Fruit fly (Drosophila melanogaster) whole organism, pupa: ENCODE results near the gene CG42674.

ENCODE experiments used
- CG10348 ChIP-seq: fragments of 200-800 bp; sonication (Bioruptor generic); IDR thresholded peaks from 2 replicates; pipeline ENCODE4 v1.3.6; 2022; ENCODE audit warnings: missing biosample characterization, missing genetic modification characterization
- CG12605 ChIP-seq: fragments of 200-800 bp; sonication (Bioruptor generic); IDR thresholded peaks from 2 replicates; pipeline ENCODE4 v1.3.6; 2022; ENCODE audit warnings: missing biosample characterization, missing genetic modification characterization
- CG13204 ChIP-seq: fragments of 200-800 bp; sonication (Bioruptor generic); optimal IDR thresholded peaks from 2 replicates; lab custom pipeline; 2018; ENCODE audit warnings: missing biosample characterization, mild to moderate bottlenecking, missing genetic modification characterization, moderate library complexity
- CG14655 ChIP-seq: fragments of 200-800 bp; sonication (Bioruptor generic); optimal IDR thresholded peaks from 3 replicates; lab custom pipeline; 2017; ENCODE audit warnings: mild to moderate bottlenecking, missing biosample characterization, missing genetic modification reagents, missing genetic modification characterization
- CG15710 ChIP-seq: fragments of 200-800 bp; sonication (Bioruptor generic); optimal IDR thresholded peaks from 2 replicates; lab custom pipeline; 2018; ENCODE audit warnings: missing biosample characterization, mild to moderate bottlenecking, missing genetic modification characterization, moderate library complexity
- CG17806 ChIP-seq: fragments of 200-800 bp; sonication (Bioruptor generic); optimal IDR thresholded peaks from 2 replicates; lab custom pipeline; 2018; ENCODE audit warnings: missing biosample characterization, mild to moderate bottlenecking, missing genetic modification characterization, moderate library complexity
- CG32121 ChIP-seq: fragments of 200-800 bp; sonication (Bioruptor generic); IDR thresholded peaks from 2 replicates; pipeline ENCODE4 v1.3.6; 2022; ENCODE audit warnings: missing biosample characterization, missing genetic modification characterization
- CG34367 ChIP-seq: fragments of 200-800 bp; sonication (Bioruptor generic); optimal IDR thresholded peaks from 2 replicates; lab custom pipeline; 2018; ENCODE audit warnings: missing biosample characterization, mild to moderate bottlenecking, missing genetic modification characterization
- CG4496 ChIP-seq: fragments of 200-800 bp; sonication (Bioruptor generic); IDR thresholded peaks from 3 replicates; pipeline ENCODE4 v1.3.6; 2022; ENCODE audit warnings: missing biosample characterization, missing genetic modification characterization
- CG8159 ChIP-seq: fragments of 200-800 bp; sonication (Bioruptor generic); optimal IDR thresholded peaks from 3 replicates; lab custom pipeline; 2018; ENCODE audit warnings: missing biosample characterization, mild to moderate bottlenecking, missing genetic modification characterization, moderate library complexity
- CG8301 ChIP-seq: fragments of 200-800 bp; sonication (Bioruptor generic); optimal IDR thresholded peaks from 2 replicates; lab custom pipeline; 2018; ENCODE audit warnings: missing biosample characterization, mild to moderate bottlenecking, missing genetic modification characterization
- CG9948 ChIP-seq: fragments of 200-800 bp; sonication (Bioruptor generic); optimal IDR thresholded peaks from 2 replicates; lab custom pipeline; 2018; ENCODE audit warnings: missing biosample characterization, mild to moderate bottlenecking, missing genetic modification characterization, moderate library complexity
- D1 ChIP-seq: fragments of 200-800 bp; sonication (Bioruptor generic); optimal IDR thresholded peaks from 2 replicates; lab custom pipeline; 2018; ENCODE audit warnings: missing biosample characterization, mild to moderate bottlenecking, missing genetic modification characterization, moderate library complexity
- EcR ChIP-seq: fragments of 200-800 bp; sonication (Bioruptor generic); optimal IDR thresholded peaks from 3 replicates; lab custom pipeline; 2019; ENCODE audit warnings: missing biosample characterization, missing genetic modification characterization, mild to moderate bottlenecking, moderate library complexity, missing genetic modification reagents
- Ets98B ChIP-seq: fragments of 200-800 bp; sonication (Bioruptor generic); IDR thresholded peaks from 2 replicates; pipeline ENCODE4 v1.3.6; 2022; ENCODE audit warnings: missing biosample characterization, missing genetic modification characterization
- Pif1A ChIP-seq: fragments of 200-800 bp; sonication (Bioruptor generic); optimal IDR thresholded peaks from 3 replicates; lab custom pipeline; 2016; ENCODE audit warnings: missing biosample characterization, missing genetic modification characterization
- Pif1B ChIP-seq: fragments of 200-800 bp; sonication (Bioruptor generic); optimal IDR thresholded peaks from 3 replicates; lab custom pipeline; 2016; ENCODE audit warnings: missing biosample characterization, missing genetic modification characterization
- Snoo ChIP-seq: fragments of 200-800 bp; sonication (Bioruptor generic); optimal IDR thresholded peaks from 3 replicates; lab custom pipeline; 2017; ENCODE audit warnings: missing biosample characterization, mild to moderate bottlenecking, missing genetic modification characterization, inconsistent platforms
- fd96Ca ChIP-seq: fragments of 200-800 bp; sonication (Bioruptor generic); IDR thresholded peaks from 3 replicates; pipeline ENCODE4 v1.3.6; 2022; ENCODE audit warnings: missing biosample characterization, missing genetic modification characterization
- gl ChIP-seq: fragments of 200-800 bp; sonication (Bioruptor generic); optimal IDR thresholded peaks from 2 replicates; lab custom pipeline; 2018; ENCODE audit warnings: missing biosample characterization, mild to moderate bottlenecking, missing genetic modification characterization
- rn ChIP-seq: fragments of 200-800 bp; sonication (Bioruptor generic); IDR thresholded peaks from 2 replicates; pipeline ENCODE4 v1.3.6; 2022; ENCODE audit warnings: missing biosample characterization, missing genetic modification characterization

CG42674 gene

DNA sequence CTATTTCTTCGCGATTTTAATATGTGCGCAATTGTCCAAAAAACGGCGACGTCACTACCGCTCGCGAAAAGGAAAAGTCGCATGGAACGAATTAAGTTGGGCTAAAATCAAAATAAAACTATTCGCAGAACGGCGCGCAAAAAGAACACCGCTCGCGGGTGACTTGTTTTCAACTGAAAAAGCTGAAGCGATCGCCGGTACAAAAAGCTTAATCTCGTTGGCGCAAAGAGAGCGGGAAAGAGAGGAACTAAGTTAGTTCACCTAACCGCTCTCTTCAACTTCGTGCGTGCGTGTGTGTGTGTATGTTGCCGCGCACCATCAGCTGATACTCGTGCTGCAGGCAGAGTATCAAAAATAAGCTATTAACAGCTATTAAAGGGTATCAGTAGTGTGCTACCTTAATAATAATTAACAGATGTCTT, at the start of gene CG42674:
Gene CG42674, minus strand, starts transcription at position 180 of the 422 bp plus-strand sequence.
- TF ChIP-seq CG4496 (GFP tag; lab: Robert Waterston, UW): peak; percentile 54; the same call in 1 of the 3 replicates
- TF ChIP-seq CG9948 (tag; lab: Kevin White, UChicago): no peak
- no peak for TF ChIP-seq CG15710 (tag; lab: Kevin White, UChicago)
- no peak for TF ChIP-seq Pif1A (GFP tag; lab: Kevin White, UChicago)
- TF ChIP-seq rn: no peak
- TF ChIP-seq CG13204: no peak
- TF ChIP-seq fd96Ca (GFP tag; lab: Robert Waterston, UW): no peak
- TF ChIP-seq CG17806 (tag; lab: Kevin White, UChicago): no peak
- peak; percentile 30 for TF ChIP-seq Pif1B
- TF ChIP-seq CG32121 (GFP tag; lab: Robert Waterston, UW): no peak
- TF ChIP-seq CG8301: no peak
- no peak for TF ChIP-seq gl (tag; lab: Kevin White, UChicago)
- no peak for TF ChIP-seq D1
- no peak for TF ChIP-seq Snoo (tag; lab: Kevin White, UChicago)
- TF ChIP-seq CG14655 (GFP tag; lab: Kevin White, UChicago): no peak
- no peak for TF ChIP-seq CG34367
- no peak for TF ChIP-seq CG8159

- TF ChIP-seq Snoo (tag; lab: Kevin White, UChicago): peak; percentile 83
- peak; percentile 94 for TF ChIP-seq CG12605 (GFP tag; lab: Robert Waterston, UW)
- TF ChIP-seq CG10348: peak; percentile 69
- peak; percentile 96 for TF ChIP-seq CG32121 (GFP tag; lab: Robert Waterston, UW)
- TF ChIP-seq Ets98B (GFP tag; lab: Robert Waterston, UW): peak; percentile 97
- TF ChIP-seq gl (tag; lab: Kevin White, UChicago): peak; percentile 78
- peak; percentile 92 for TF ChIP-seq CG8301
- peak; percentile 86 for TF ChIP-seq rn
- TF ChIP-seq Pif1A (GFP tag; lab: Kevin White, UChicago): peak; percentile 92
- TF ChIP-seq CG17806 (tag; lab: Kevin White, UChicago): peak; percentile 91
- peak; percentile 87 for TF ChIP-seq CG9948 (tag; lab: Kevin White, UChicago)
- peak; percentile 89 for TF ChIP-seq CG15710 (tag; lab: Kevin White, UChicago)
- peak; percentile 93 for TF ChIP-seq fd96Ca (GFP tag; lab: Robert Waterston, UW)
- peak; percentile 89 for TF ChIP-seq CG14655 (GFP tag; lab: Kevin White, UChicago)
- peak; percentile 12 for TF ChIP-seq CG13204
- peak; percentile 93 for TF ChIP-seq CG8159
- TF ChIP-seq Pif1B: peak; percentile 79
- peak; percentile 98 for TF ChIP-seq CG4496 (GFP tag; lab: Robert Waterston, UW)
- peak; percentile 89 for TF ChIP-seq CG34367
- peak; percentile 64 for TF ChIP-seq D1
- no peak for TF ChIP-seq EcR (GFP tag; lab: Kevin White, UChicago)
Observed at dm6 chr3L:20247513-20248173, 49.5 kb upstream of the CG42674 start, which contains the start of gene rdgC. Gene rdgC (plus strand): TSS chr3L:20248080.

- TF ChIP-seq CG9948 (tag; lab: Kevin White, UChicago) (peak; percentile 47), rn (0 out of 2 replicates have a peak, but pooled peaks have one; percentile 10), CG15710 (tag; lab: Kevin White, UChicago) (peak; percentile 48), CG8301 (peak; percentile 15), Ets98B (GFP tag; lab: Robert Waterston, UW) (peak; percentile 50; the same call in 1 of the 2 replicates), Snoo (tag; lab: Kevin White, UChicago) (peak; percentile 45), CG34367 (peak; percentile 29), CG13204 (no peak), CG4496 (GFP tag; lab: Robert Waterston, UW) (peak; percentile 81), Pif1B (peak; percentile 39), CG8159 (peak; percentile 53), CG17806 (tag; lab: Kevin White, UChicago) (peak; percentile 19), CG32121 (GFP tag; lab: Robert Waterston, UW) (peak; percentile 61; the same call in 1 of the 2 replicates), D1 (no peak), CG14655 (GFP tag; lab: Kevin White, UChicago) (no peak)
- TF ChIP-seq, all 21 proteins: peak for 12
Observed at dm6 chr3L:20241987-20242982, 44.2 kb upstream of the CG42674 start.

DNA sequence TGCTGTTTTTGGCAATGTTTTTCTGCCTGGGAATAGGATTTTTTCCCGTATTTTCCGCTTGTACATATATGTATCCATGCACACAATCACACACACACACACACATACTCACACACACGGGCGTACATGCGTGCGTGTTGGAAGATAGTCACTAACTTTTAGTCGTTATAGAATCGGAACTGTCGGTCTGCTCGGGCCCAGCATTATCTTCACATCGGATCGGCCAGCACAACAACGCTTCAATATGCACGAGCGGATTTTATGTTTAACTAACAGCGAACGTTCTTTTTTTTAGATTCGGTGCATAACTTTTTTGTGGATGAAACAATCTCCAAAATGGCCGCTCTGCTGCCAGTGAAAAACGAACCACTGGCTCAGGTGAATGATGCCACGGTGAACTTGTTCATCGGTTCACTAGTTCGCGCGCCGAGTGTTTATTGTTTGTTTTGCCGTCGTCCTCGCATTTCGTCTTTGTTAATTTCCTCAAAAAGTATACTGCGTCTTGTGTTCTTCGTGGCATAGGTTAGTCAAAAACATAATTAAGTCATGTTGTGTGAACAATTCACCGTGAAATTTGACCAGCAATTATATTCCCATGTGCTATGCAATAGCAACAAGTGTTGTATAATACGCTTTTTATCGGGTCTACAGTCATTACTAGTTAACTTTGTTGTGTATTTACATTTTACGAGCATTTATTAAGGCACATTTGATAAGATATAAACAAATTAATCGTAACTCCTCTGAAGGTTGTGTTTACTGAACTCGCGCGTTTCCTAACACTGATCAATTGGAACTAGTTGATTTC, 43.2 kb upstream of the CG42674 start, which contains the start of the genes CG6951 and CG17233:
Gene CG6951, plus strand, starts transcription at position 105 of the 808 bp plus-strand sequence.
Gene CG17233, minus strand, starts transcription at position 741 of the 808 bp plus-strand sequence.
- TF ChIP-seq EcR (GFP tag; lab: Kevin White, UChicago): peak; percentile 21
- no peak; the same call in 2 of the 3 replicates for TF ChIP-seq fd96Ca (GFP tag; lab: Robert Waterston, UW)
- TF ChIP-seq CG32121 (GFP tag; lab: Robert Waterston, UW): 0 out of 2 replicates have a peak, but pooled peaks have one; percentile 21
- no peak for TF ChIP-seq CG34367
- no peak for TF ChIP-seq CG15710 (tag; lab: Kevin White, UChicago)
- TF ChIP-seq Snoo (tag; lab: Kevin White, UChicago): no peak
- no peak for TF ChIP-seq Pif1A (GFP tag; lab: Kevin White, UChicago)
- TF ChIP-seq CG4496 (GFP tag; lab: Robert Waterston, UW): 0 out of 3 replicates have a peak, but pooled peaks have one; percentile 7
- TF ChIP-seq rn: no peak
- TF ChIP-seq D1: no peak
- no peak for TF ChIP-seq gl (tag; lab: Kevin White, UChicago)
- TF ChIP-seq Pif1B: no peak
